Worm (Caenorhabditis elegans) whole organism, L4/young adult: Measurements from ENCODE around the gene eif-2Bdelta.
A peak's percentile ranks its signal among the peaks of the same experiment; 100 is the strongest.

Experiments used
- W03F9.2 ChIP-seq: fragments of 150-350 bp; optimal IDR thresholded peaks from 2 replicates; lab custom pipeline; 2014; ENCODE audit warnings: missing biosample characterization, missing genetic modification characterization
- dao-5 ChIP-seq: sonication (generic microtip); optimal IDR thresholded peaks from 2 replicates; lab custom pipeline; 2016; ENCODE audit warnings: missing genotype, missing genetic modification characterization, moderate library complexity, missing compliant biosample characterization
- him-1 ChIP-seq: sonication (generic microtip); optimal IDR thresholded peaks from 2 replicates; lab custom pipeline; 2016; ENCODE audit warnings: missing genotype, missing genetic modification reagents, missing genetic modification characterization, missing compliant biosample characterization

The eif-2Bdelta gene

DNA sequence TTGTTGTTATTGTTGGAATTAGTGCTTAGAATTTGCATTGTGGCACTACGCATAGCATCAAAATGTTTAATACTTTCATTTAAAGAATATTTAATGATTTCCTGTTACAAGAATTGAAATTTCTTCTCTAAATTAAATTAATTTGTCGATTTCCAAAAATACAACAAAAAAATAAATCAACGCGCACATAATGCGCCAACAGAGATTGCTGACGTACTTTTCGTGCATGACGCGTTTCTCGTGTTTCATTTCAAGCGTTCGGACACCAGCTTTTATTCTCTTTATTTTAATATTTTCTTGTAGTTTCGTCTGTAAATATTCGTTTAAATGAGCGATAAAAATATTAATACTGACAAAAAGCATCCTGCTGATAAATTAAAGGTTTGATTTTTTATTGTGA is at the start of gene eif-2Bdelta:
eif-2Bdelta (plus strand) TSS at position 235 of the 400 bp plus-strand sequence.
- TF ChIP-seq W03F9.2 (tag; lab: Kevin White, UChicago) (peak; percentile 34), dao-5 (tag; lab: Kevin White, UChicago) (no peak)

DNA sequence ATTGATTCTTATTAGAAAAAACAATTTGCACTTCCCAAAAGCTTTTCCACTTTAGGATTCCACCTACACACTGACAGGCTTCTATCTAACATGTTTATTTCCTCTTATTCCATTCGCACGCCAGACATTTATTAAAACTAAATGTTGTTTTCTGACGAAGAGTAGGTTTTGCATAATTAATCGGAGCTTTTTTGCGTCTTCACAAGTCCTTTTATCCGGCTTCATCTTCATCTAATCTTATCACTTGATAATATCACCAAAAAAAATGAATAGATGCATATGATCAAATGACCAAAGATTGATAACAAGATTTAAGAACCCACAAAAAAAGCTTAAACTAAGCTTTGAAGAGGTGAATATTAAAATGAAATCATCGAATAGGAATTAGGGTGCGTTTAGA is 48.1 kb upstream of the eif-2Bdelta start:
- TF ChIP-seq dao-5 (tag; lab: Kevin White, UChicago) (no peak), him-1 (tag; lab: Kevin White, UChicago) (no peak), W03F9.2 (tag; lab: Kevin White, UChicago) (no peak)

DNA sequence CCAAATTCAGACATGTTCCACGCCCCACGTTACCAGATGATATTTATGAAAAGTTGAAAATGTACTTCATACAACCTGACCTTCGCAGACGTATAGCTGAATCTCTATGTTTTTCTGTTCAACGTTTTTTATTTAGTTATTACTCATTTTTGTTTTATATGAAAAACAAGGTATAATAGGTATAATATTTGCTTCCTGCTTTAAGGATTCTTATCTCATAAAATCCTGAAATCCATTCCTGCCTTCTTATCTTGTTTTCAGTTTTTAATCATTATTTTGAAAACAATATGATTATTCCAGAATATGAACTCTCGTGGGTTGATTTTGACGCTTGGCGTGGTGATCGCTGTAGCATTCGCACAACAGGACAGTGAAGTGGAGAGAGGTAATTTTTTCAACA is 41.9 kb upstream of the eif-2Bdelta start, which contains the start of gene flp-6:
flp-6 (plus strand) TSS at position 301 of the 400 bp plus-strand sequence.
- TF ChIP-seq him-1 (tag; lab: Kevin White, UChicago) (no peak), W03F9.2 (tag; lab: Kevin White, UChicago) (no peak), dao-5 (tag; lab: Kevin White, UChicago) (no peak)

DNA sequence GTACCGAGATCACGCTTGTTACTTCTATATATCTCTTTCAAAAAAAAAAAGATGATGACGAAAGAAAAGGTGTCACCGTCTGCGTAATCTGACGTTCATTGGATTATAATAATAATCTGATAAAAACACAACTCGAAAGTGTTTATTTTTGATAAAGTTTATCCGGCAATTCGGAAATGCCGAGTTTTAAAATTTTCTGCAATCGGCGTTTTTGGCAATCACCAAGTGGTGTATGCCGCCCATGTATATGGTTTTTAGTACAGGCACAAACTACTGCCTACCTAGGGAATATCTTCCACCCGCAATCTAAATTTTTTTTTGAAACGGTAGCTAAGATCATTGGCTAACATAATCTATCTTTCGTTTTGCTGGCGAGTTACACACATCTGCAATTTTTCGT is 39.7 kb upstream of the eif-2Bdelta start:
- no peak for TF ChIP-seq dao-5 (tag; lab: Kevin White, UChicago)
- TF ChIP-seq W03F9.2 (tag; lab: Kevin White, UChicago), result no peak
- no peak for TF ChIP-seq him-1 (tag; lab: Kevin White, UChicago)

DNA sequence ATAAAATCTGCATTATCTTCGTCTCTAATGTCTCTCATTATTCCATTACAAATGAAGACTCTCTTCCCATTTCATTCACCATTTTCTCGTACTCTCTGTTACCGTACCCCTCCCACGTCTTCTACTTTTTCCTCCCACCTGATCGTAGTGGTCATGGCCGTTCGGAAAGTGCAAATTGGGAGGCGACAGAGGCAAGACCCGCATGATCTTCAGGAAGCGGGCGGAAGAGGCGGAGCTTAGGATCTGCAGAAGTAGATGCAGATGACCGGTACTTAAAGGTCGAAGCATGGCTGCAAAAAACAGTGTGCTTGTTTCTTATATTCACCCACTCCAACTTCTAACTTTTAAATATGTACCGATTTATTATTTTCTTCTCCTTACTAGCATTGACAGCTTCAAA is 35.8 kb upstream of the eif-2Bdelta start, which contains the start of gene nas-3:
nas-3 (plus strand) TSS at position 301 of the 400 bp plus-strand sequence.
- TF ChIP-seq him-1 (tag; lab: Kevin White, UChicago) (no peak), dao-5 (tag; lab: Kevin White, UChicago) (no peak), W03F9.2 (tag; lab: Kevin White, UChicago) (no peak)

DNA sequence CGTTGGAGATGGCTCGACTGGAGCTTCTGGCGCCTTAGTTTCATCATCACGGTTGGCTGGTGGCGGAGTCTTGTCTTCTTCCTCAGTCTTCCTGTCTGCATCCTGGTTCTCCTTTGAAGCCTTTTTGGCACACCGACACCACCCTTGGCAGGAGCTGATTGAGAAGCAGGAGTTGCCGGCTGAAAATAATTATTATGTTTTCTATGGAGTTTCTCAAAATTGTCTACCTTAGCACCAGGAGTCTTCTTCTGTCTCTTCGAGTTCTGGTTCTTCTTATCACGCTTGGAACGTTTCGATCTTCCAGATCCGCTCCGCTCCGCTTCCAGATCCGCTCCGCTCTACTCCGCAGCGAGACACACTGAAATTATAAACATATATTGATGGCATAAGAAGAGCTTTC is 33.1 kb upstream of the eif-2Bdelta start, which contains the start of gene K06A4.6:
K06A4.6 (minus strand) TSS at position 101 of the 400 bp plus-strand sequence.
- TF ChIP-seq him-1 (tag; lab: Kevin White, UChicago), result no peak
- TF ChIP-seq dao-5 (tag; lab: Kevin White, UChicago), result no peak
- TF ChIP-seq W03F9.2 (tag; lab: Kevin White, UChicago), result no peak

DNA sequence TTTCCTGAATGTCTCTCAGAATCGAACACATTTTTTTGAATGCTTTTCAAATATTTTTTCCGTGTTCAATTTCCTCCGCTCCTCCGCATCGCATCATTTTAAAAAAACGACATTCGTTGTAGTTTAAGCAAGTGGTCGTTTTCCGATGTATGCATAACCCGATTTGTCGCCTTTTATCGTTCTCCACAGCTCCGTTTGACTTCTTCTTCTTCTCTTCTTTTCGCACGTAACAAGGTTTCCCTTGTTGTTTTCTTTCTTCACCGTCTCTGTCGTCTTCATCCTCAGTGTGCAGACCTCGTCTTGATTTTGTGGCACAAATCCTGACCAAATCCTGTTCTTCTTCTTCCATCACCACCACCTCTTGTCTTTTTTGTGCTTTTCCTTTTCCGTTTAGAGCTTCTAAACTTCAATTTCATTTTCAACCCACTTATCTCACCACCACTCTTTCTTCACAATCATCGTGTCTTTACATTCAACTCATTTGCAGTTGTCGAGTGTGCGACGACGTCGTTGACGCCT is 29.8 kb upstream of the eif-2Bdelta start, which contains the start of gene K06A4.2:
K06A4.2 (plus strand) TSS at position 469 of the 519 bp plus-strand sequence.
- no peak for TF ChIP-seq dao-5 (tag; lab: Kevin White, UChicago)
- TF ChIP-seq W03F9.2 (tag; lab: Kevin White, UChicago), result no peak
- TF ChIP-seq him-1 (tag; lab: Kevin White, UChicago), result no peak

DNA sequence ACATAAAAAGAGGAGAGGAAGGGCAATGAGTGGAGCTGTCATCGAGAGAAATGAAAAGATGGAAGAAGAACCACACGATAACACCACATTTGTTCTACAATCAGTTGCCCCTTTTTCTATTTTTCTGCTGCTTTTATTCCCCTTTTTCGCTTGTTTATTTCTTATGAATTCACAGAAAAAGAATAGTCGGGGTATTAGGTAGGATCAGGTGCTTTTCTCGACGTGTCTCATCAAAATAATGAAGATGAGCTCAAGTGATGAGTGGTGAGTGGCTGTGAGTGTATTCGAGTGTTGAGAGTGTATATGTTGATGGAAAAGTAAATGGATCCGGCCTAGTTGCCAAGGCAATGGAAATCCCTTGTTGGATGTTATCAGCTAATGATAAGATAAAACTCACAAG is 28.1 kb upstream of the eif-2Bdelta start:
- no peak for TF ChIP-seq dao-5 (tag; lab: Kevin White, UChicago)
- no peak for TF ChIP-seq him-1 (tag; lab: Kevin White, UChicago)
- no peak for TF ChIP-seq W03F9.2 (tag; lab: Kevin White, UChicago)

DNA sequence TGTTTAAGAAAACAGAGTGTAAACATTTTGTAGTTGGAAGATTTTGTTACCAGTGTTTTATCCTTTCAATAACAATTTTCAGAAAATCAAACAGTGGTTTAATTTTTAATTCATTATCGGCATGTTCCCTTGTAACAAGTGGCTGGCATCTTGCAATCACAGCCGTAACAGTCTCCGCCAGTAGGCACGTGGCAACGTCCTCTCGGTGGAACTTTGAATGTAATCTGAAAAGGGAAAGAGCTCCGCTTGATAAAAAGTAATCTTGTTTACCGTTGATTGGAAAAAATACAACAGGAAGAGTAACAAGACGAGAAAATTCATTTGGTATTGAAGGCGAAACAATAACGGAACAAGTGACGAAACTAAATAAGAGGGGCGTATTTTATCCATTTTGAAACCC is 24.2 kb upstream of the eif-2Bdelta start, which contains the start of gene K06A4.10:
K06A4.10 (minus strand) TSS at position 390 of the 400 bp plus-strand sequence.
- TF ChIP-seq W03F9.2 (tag; lab: Kevin White, UChicago) (no peak), him-1 (tag; lab: Kevin White, UChicago) (no peak), dao-5 (tag; lab: Kevin White, UChicago) (no peak)

DNA sequence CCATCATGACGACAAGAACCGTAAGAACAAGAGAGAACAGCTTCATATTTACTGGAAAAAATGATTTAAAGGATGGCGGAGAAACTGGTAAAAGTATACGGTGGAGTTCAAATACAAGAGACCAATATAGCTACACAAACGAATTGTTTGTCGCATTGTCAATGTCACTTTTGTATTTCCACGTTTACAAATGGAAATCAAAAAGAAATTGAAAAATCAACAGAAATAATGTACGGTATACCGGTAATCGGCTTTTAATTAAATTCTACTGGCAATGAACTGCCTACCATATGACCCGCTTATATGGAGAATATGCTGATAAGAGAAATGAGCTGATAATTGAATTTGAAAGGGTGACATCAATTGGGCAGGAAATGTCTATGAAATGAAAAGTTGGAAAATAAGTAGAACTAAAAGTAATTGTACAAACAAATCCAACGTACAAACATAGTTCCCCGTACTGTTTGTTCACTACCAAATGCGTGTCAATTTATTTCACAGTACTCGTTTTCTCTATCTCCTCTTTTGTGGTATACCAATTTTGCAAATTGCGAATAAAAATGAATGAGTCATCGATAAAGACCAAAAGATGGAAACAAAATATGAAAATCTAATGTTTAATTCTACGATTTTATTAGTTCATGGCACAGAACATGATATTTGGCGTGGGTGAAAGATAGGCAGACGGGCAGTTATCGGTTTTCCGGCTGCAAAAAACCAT is 22.0 kb upstream of the eif-2Bdelta start, which contains the start of gene K06A4.7:
K06A4.7 (minus strand) TSS at position 51 of the 721 bp plus-strand sequence.
- TF ChIP-seq dao-5 (tag; lab: Kevin White, UChicago) (no peak), W03F9.2 (tag; lab: Kevin White, UChicago) (no peak), him-1 (tag; lab: Kevin White, UChicago) (no peak)

DNA sequence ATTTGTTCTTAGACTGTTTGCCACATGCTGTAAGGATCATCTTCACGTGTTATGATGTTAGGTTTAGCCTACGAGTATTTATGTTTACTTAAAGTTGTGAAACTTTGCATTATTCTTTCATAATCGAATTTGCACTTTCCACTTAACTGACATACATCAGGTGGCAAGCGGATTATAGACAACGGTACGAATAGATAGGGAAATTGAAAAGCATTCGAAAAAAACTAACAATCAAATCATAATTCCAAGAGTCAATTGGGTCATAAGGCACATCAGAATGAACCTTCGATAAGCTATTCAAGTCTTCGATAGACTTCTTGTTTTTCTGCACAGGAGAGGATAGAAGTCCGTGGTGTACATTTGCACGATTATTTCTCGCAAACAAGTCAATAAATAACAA is 21.2 kb upstream of the eif-2Bdelta start:
- no peak for TF ChIP-seq him-1 (tag; lab: Kevin White, UChicago)
- no peak for TF ChIP-seq W03F9.2 (tag; lab: Kevin White, UChicago)
- no peak for TF ChIP-seq dao-5 (tag; lab: Kevin White, UChicago)

DNA sequence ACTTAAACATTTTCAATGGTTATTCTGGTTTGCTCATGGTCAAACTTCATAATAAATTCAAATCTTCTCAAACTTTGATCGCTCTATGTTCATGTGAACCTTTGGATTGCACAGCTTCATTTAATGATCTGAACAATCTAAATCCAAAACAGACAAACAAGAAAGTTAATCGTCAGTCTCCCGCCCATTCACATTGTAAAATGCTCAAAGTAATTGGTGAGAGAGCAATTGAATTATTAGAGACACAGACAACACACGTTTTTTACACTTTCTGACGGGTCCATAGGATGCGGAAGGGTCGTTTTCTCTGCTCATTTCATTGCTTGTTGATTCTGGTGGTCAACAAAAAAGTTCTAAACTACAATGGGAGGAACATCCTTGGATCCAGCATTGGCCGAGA is 16.9 kb upstream of the eif-2Bdelta start, which contains the start of gene gsnl-1:
gsnl-1 (plus strand) TSS at position 301 of the 400 bp plus-strand sequence.
- TF ChIP-seq W03F9.2 (tag; lab: Kevin White, UChicago) (no peak), him-1 (tag; lab: Kevin White, UChicago) (no peak), dao-5 (tag; lab: Kevin White, UChicago) (no peak)

DNA sequence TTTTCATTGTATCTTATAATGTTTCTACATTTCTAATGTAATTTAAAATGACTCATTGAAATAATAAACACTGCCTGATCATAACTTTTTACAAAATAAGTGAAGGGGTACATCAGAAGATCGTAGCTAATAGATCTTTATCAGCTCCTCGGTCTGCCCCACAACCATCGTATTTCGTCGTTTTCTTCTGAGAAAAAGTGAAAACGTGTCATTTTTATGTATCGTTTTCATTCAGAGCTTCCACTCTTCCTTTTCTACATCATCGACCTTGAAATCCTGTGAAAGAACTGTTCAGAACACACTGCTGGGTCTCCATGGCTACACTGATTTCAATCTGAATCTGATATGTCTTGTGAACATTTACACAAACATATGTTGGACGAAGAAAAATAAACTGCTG is 14.3 kb upstream of the eif-2Bdelta start:
- TF ChIP-seq him-1 (tag; lab: Kevin White, UChicago) (no peak), W03F9.2 (tag; lab: Kevin White, UChicago) (no peak), dao-5 (tag; lab: Kevin White, UChicago) (no peak)
